Fruit fly (Drosophila melanogaster): ENCODE measurements around the gene spir.

- no peak for TF ChIP-seq psq (optimal IDR thresholded peaks at IDR 0.05)
- no peak for TF ChIP-seq Myc (optimal IDR thresholded peaks at IDR 0.05)
- no peak for TF ChIP-seq ttk (optimal IDR thresholded peaks at IDR 0.05)
Observed at dm6 chr2L:20341999-20342325, 30.9 kb downstream of the spir start.
